Worm (Caenorhabditis elegans): ENCODE data around the gene jmjd-1.1.

DNA sequence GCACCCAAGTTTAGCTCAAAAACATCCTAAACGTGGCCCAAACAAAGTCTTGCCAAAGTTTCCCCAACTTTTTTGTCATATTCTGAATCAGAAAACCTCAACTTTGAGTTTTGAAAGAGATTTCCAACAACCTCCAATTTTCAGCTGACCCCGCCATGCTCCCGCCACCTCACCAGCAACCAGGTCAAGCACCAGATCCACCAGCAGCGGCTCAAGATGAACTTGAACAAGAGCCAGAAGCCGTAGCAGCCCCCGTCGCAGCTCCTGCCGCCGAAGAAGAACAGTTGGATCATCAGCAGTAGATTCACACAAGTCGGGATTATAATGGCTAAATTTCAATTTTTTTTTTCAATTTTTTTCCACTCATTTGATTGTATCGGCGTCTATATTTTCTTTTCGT is 4.9 kb downstream of the jmjd-1.1 start:
- no peak for TF ChIP-seq med-1 (GFP tag; optimal IDR thresholded peaks at IDR 0.05; ENCODE audit: insufficient read depth)
- TF ChIP-seq ztf-23 (GFP tag; IDR thresholded peaks at IDR 0.05), result no peak
- no peak for TF ChIP-seq ztf-29 (GFP tag; IDR thresholded peaks at IDR 0.05)

Data from whole organism, midembryonic.